Worm (Caenorhabditis elegans) whole organism, young adult: ENCODE results near the gene lin-14.

Source experiments
- C06A6.2 ChIP-seq: fragments of 200-800 bp; sonication (Bioruptor generic); conservative IDR thresholded peaks from 2 replicates; pipeline ENCODE4 v1.3.6; 2022; ENCODE audit warnings: missing genetic modification characterization, missing compliant biosample characterization
- C17E4.6 ChIP-seq: fragments of 200-800 bp; sonication (Bioruptor generic); IDR thresholded peaks from 2 replicates; pipeline ENCODE4 v1.3.6; 2022; ENCODE audit warnings: missing genetic modification reagents, missing genetic modification characterization, missing compliant biosample characterization
- F23B12.7 ChIP-seq: sonication (generic microtip); optimal IDR thresholded peaks from 2 replicates; lab custom pipeline; 2017; ENCODE audit warnings: missing genetic modification characterization, mild to moderate bottlenecking, missing compliant biosample characterization, antibody characterized with exemption, moderate library complexity; ENCODE audit not compliant: insufficient read depth
- F49E8.2 ChIP-seq: sonication (generic microtip); optimal IDR thresholded peaks from 3 replicates; lab custom pipeline; 2017; ENCODE audit warnings: missing genetic modification characterization, mild to moderate bottlenecking, missing compliant biosample characterization, antibody characterized with exemption, moderate library complexity; ENCODE audit not compliant: insufficient read depth
- F57A8.1 ChIP-seq: fragments of 200-800 bp; sonication (Bioruptor generic); optimal IDR thresholded peaks from 2 replicates; lab custom pipeline; 2018; ENCODE audit warnings: mild to moderate bottlenecking, missing genetic modification characterization, moderate library complexity, missing compliant biosample characterization
- F57C9.4 ChIP-seq: sonication (generic microtip); optimal IDR thresholded peaks from 2 replicates; lab custom pipeline; 2017; ENCODE audit warnings: mild to moderate bottlenecking, missing genetic modification characterization, missing compliant biosample characterization
- Y56A3A.18 ChIP-seq: fragments of 200-800 bp; sonication (Bioruptor generic); IDR thresholded peaks from 2 replicates; pipeline ENCODE4 v1.3.6; 2022; ENCODE audit warnings: missing genetic modification reagents, missing genetic modification characterization, missing compliant biosample characterization
- Y67H2A.10 ChIP-seq: fragments of 200-800 bp; sonication (Bioruptor generic); conservative IDR thresholded peaks from 2 replicates; pipeline ENCODE4 v1.3.6; 2022; ENCODE audit warnings: missing genetic modification reagents, missing genetic modification characterization, missing compliant biosample characterization
- ama-1 ChIP-seq, 3 experiments: fragments of 150-350 bp in 1 of 3; sonication (generic microtip) in 2 of 3; optimal IDR thresholded peaks; 2 replicates each; lab custom pipeline; 2014 to 2018; ENCODE audit warnings: missing biosample characterization in 2 of 3, missing genetic modification characterization in 2 of 3, missing genetic modification reagents in 2 of 3
- aptf-3 ChIP-seq: fragments of 200-800 bp; sonication (Bioruptor generic); IDR thresholded peaks from 2 replicates; pipeline ENCODE4 v1.3.6; 2022; ENCODE audit warnings: missing genetic modification characterization, missing compliant biosample characterization
- ceh-27 ChIP-seq: fragments of 200-800 bp; sonication (Bioruptor generic); optimal IDR thresholded peaks from 2 replicates; lab custom pipeline; 2018; ENCODE audit warnings: mild to moderate bottlenecking, missing genetic modification characterization, moderate library complexity, missing compliant biosample characterization
- ceh-58 ChIP-seq: fragments of 200-800 bp; sonication (Bioruptor generic); IDR thresholded peaks from 2 replicates; pipeline ENCODE4 v1.3.6; 2022; ENCODE audit warnings: missing genetic modification characterization, missing compliant biosample characterization
- dox-1 ChIP-seq: fragments of 200-800 bp; sonication (Bioruptor generic); IDR thresholded peaks from 2 replicates; pipeline ENCODE4 v1.3.6; 2022; ENCODE audit warnings: missing genetic modification reagents, missing genetic modification characterization, missing compliant biosample characterization
- dpff-1 ChIP-seq: sonication (generic microtip); optimal IDR thresholded peaks from 2 replicates; lab custom pipeline; 2017; ENCODE audit warnings: mild to moderate bottlenecking, missing genetic modification characterization, missing compliant biosample characterization
- dpl-1 ChIP-seq: fragments of 150-350 bp; optimal IDR thresholded peaks from 2 replicates; lab custom pipeline; 2014; ENCODE audit warnings: missing biosample characterization, missing genetic modification reagents, missing genetic modification characterization
- egrh-3 ChIP-seq: fragments of 200-800 bp; sonication (Bioruptor generic); IDR thresholded peaks from 2 replicates; pipeline ENCODE4 v1.3.6; 2022; ENCODE audit warnings: missing genetic modification reagents, missing genetic modification characterization, missing compliant biosample characterization
- ets-4 ChIP-seq: fragments of 200-800 bp; sonication (Bioruptor generic); optimal IDR thresholded peaks from 2 replicates; lab custom pipeline; 2018; ENCODE audit warnings: mild to moderate bottlenecking, missing genetic modification characterization, missing compliant biosample characterization
- him-1 ChIP-seq: sonication (generic microtip); optimal IDR thresholded peaks from 2 replicates; lab custom pipeline; 2016; ENCODE audit warnings: missing genotype, missing genetic modification reagents, missing genetic modification characterization, missing compliant biosample characterization
- lag-1 ChIP-seq: fragments of 200-800 bp; sonication (Bioruptor generic); IDR thresholded peaks from 2 replicates; pipeline ENCODE4 v1.3.6; 2022; ENCODE audit warnings: missing genetic modification reagents, missing genetic modification characterization, missing compliant biosample characterization
- let-607 ChIP-seq, 2 experiments: fragments of 200-800 bp in 1 of 2; sonication (Bioruptor generic) in 1 of 2; sonication (generic microtip) in 1 of 2; optimal IDR thresholded peaks; 2 replicates each; lab custom pipeline; 2016 to 2018; ENCODE audit warnings: mild to moderate bottlenecking in 2 of 2, missing compliant biosample characterization in 2 of 2, missing genetic modification characterization in 2 of 2, moderate library complexity in 2 of 2, missing genotype in 1 of 2
- madf-10 ChIP-seq: sonication (generic microtip); optimal IDR thresholded peaks from 2 replicates; lab custom pipeline; 2016; ENCODE audit warnings: mild to moderate bottlenecking, missing genetic modification characterization, missing compliant biosample characterization
- madf-6 ChIP-seq: fragments of 200-800 bp; sonication (Bioruptor generic); IDR thresholded peaks from 2 replicates; pipeline ENCODE4 v1.3.6; 2022; ENCODE audit warnings: missing genetic modification reagents, missing genetic modification characterization, missing compliant biosample characterization
- madf-8 ChIP-seq: fragments of 200-800 bp; sonication (Bioruptor generic); conservative IDR thresholded peaks from 2 replicates; pipeline ENCODE4 v1.3.6; 2022; ENCODE audit warnings: missing genetic modification reagents, missing genetic modification characterization, missing compliant biosample characterization
- mcd-1 ChIP-seq: fragments of 200-800 bp; sonication (Bioruptor generic); IDR thresholded peaks from 2 replicates; pipeline ENCODE4 v1.3.6; 2022; ENCODE audit warnings: missing genetic modification reagents, missing genetic modification characterization, missing compliant biosample characterization
- mxl-1 ChIP-seq: sonication (generic microtip); optimal IDR thresholded peaks from 2 replicates; lab custom pipeline; 2016; ENCODE audit warnings: missing genetic modification characterization, missing compliant biosample characterization
- nfya-1 ChIP-seq: sonication (generic microtip); optimal IDR thresholded peaks from 2 replicates; lab custom pipeline; 2017; ENCODE audit warnings: antibody characterized with exemption, missing compliant biosample characterization, missing genetic modification characterization, borderline replicate concordance; ENCODE audit not compliant: insufficient read depth
- nfyb-1 ChIP-seq: fragments of 200-800 bp; sonication (Bioruptor generic); IDR thresholded peaks from 2 replicates; pipeline ENCODE4 v1.3.6; 2022; ENCODE audit warnings: missing genetic modification reagents, missing genetic modification characterization, missing compliant biosample characterization
- nhr-179 ChIP-seq: sonication (generic microtip); optimal IDR thresholded peaks from 2 replicates; lab custom pipeline; 2016; ENCODE audit warnings: mild to moderate bottlenecking, missing genetic modification characterization, missing compliant biosample characterization
- nhr-80 ChIP-seq: sonication (generic microtip); optimal IDR thresholded peaks from 2 replicates; lab custom pipeline; 2016; ENCODE audit warnings: missing genetic modification characterization, missing compliant biosample characterization
- pha-4 ChIP-seq: fragments of 150-350 bp; sonication (generic microtip); optimal IDR thresholded peaks from 2 replicates; lab custom pipeline; 2014; ENCODE audit warnings: missing biosample characterization, missing genetic modification reagents, missing genetic modification characterization
- rcor-1 ChIP-seq: fragments of 200-800 bp; sonication (Bioruptor generic); IDR thresholded peaks from 2 replicates; pipeline ENCODE4 v1.3.6; 2022; ENCODE audit warnings: missing genetic modification reagents, missing genetic modification characterization, missing compliant biosample characterization
- repo-1 ChIP-seq: sonication (generic microtip); optimal IDR thresholded peaks from 2 replicates; lab custom pipeline; 2017; ENCODE audit warnings: mild to moderate bottlenecking, missing genetic modification characterization, missing compliant biosample characterization
- snpc-4 ChIP-seq, 5 experiments: fragments of 150-350 bp in 1 of 5; sonication (generic microtip) in 4 of 5; optimal IDR thresholded peaks; 2 replicates each; lab custom pipeline; 2014 to 2018; ENCODE audit warnings: missing genetic modification characterization in 5 of 5, missing biosample characterization in 3 of 5, antibody characterized with exemption in 2 of 5, mild to moderate bottlenecking in 2 of 5, missing compliant biosample characterization in 2 of 5, missing genotype in 2 of 5, moderate library complexity in 2 of 5, missing genetic modification reagents in 1 of 5
- tbx-9 ChIP-seq: sonication (generic microtip); optimal IDR thresholded peaks from 2 replicates; lab custom pipeline; 2016; ENCODE audit warnings: borderline replicate concordance, missing genetic modification characterization, inconsistent platforms, missing compliant biosample characterization
- unc-62 ChIP-seq: fragments of 150-350 bp; optimal IDR thresholded peaks from 2 replicates; lab custom pipeline; 2014; ENCODE audit warnings: missing biosample characterization, missing genetic modification reagents, missing genetic modification characterization

The lin-14 gene

DNA sequence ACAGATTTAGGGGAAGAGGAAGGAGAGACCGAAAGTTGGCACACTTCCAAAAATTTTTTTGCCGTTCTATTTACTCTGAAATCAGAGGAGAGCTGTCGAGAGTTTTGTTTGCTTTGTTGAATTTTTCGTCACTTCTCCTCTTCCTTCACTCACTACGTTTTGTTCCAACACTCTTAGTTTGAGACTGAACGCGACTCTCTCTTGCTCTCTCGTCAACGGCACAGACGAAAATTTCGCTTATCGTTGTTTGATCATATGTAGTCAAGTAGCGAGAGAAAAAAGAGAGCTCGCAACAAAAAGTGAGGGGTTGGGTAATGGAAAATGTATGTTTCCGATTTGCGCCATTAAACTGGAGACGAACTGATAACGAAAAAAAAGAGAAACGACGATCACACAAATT, 17.3 kb downstream of the lin-14 start (continued):
- TF ChIP-seq ceh-27 (GFP tag; lab: Kevin White, UChicago) (no peak), mcd-1 (no peak), egrh-3 (no peak), madf-10 (peak; percentile 22), nhr-179 (tag; lab: Kevin White, UChicago) (no peak), tbx-9 (tag; lab: Kevin White, UChicago) (no peak), repo-1 (tag; lab: Kevin White, UChicago) (no peak), ets-4 (GFP tag; lab: Kevin White, UChicago) (no peak), Y56A3A.18 (GFP tag; lab: Robert Waterston, UW) (no peak), nfya-1 (tag; lab: Kevin White, UChicago) (no peak), F23B12.7 (tag; lab: Kevin White, UChicago) (peak; percentile 36), ceh-58 (no peak), F49E8.2 (no peak), C17E4.6 (GFP tag; lab: Robert Waterston, UW) (no peak), pha-4 (tag; lab: Kevin White, UChicago) (peak; percentile 25), ama-1 (optimal IDR thresholded peaks at IDR 0.05; lab: Kevin White, UChicago) (peak; percentile 51), ama-1 (GFP tag; optimal IDR thresholded peaks at IDR 0.05; lab: Kevin White, UChicago) (no peak), F57C9.4 (tag; lab: Kevin White, UChicago) (no peak), let-607 (tag; optimal IDR thresholded peaks at IDR 0.05; lab: Kevin White, UChicago) (no peak), mxl-1 (no peak), dpff-1 (tag; lab: Kevin White, UChicago) (no peak), dox-1 (GFP tag; lab: Robert Waterston, UW) (no peak), C06A6.2 (GFP tag; lab: Robert Waterston, UW) (no peak)

DNA sequence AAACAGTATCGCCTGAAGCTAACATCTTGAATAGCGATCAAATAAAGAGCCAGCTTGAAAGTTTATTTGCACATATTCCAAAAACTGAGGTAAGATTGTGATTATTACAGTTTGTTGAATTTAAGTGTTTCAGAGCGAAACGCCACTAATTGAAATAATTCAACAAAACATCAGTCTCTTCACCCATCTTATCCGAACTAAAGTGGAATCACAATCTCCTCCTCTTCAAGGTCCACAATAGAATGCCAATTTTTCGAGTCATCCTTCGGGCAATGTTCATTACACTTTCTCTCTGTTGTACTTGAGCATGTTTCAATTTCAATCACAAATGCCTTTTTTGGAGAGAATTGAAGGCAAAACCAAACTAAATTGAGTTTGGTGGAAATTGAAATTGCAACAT, 18.7 kb downstream of the lin-14 start:
- no peak for TF ChIP-seq Y67H2A.10 (GFP tag; lab: Robert Waterston, UW)
- no peak for TF ChIP-seq him-1 (tag; lab: Kevin White, UChicago)
- TF ChIP-seq madf-8, result no peak
- no peak for TF ChIP-seq nfyb-1 (GFP tag; lab: Robert Waterston, UW)

DNA sequence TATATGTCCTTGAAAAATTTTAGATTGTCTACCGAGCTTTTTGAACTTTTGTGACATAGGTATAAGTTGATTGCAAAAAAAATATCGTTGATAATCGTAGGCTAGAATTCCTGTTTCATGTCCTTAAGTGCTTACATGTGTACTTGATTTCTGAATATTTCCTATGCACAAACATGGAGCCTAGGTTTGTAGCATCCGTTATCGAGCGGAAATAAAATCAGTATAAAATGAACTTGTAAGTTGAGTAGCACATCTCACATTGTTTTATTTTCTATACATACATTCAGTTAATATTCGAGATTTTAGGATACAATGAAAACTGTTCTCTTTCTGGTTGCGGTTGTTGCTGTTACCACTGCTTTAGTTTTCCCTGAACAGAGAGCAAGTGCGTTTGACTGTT, 22.1 kb downstream of the lin-14 start, which contains the start of gene spp-9:
Gene spp-9, plus strand, starts transcription at position 301 of the 400 bp plus-strand sequence.
- TF ChIP-seq snpc-4 (GFP tag; optimal IDR thresholded peaks at IDR 0.05; lab: Kevin White, UChicago), result no peak
- TF ChIP-seq snpc-4 (tag; optimal IDR thresholded peaks at IDR 0.05; lab: Kevin White, UChicago), result no peak
- no peak for TF ChIP-seq nhr-80 (tag; lab: Kevin White, UChicago)
- no peak for TF ChIP-seq unc-62 (GFP tag; lab: Kevin White, UChicago)
- no peak for TF ChIP-seq dpl-1 (GFP tag; lab: Kevin White, UChicago)
- no peak for TF ChIP-seq rcor-1 (GFP tag; lab: Robert Waterston, UW)
- TF ChIP-seq madf-6 (GFP tag; lab: Robert Waterston, UW), result no peak
- no peak for TF ChIP-seq F57A8.1 (GFP tag; lab: Kevin White, UChicago)
- TF ChIP-seq aptf-3 (GFP tag; lab: Robert Waterston, UW), result no peak
- no peak for TF ChIP-seq lag-1
- TF ChIP-seq, all 124 proteins: peak for 0
